Fruit fly (Drosophila melanogaster): ENCODE data around the gene Nepl17.

Gene Nepl17

DNA sequence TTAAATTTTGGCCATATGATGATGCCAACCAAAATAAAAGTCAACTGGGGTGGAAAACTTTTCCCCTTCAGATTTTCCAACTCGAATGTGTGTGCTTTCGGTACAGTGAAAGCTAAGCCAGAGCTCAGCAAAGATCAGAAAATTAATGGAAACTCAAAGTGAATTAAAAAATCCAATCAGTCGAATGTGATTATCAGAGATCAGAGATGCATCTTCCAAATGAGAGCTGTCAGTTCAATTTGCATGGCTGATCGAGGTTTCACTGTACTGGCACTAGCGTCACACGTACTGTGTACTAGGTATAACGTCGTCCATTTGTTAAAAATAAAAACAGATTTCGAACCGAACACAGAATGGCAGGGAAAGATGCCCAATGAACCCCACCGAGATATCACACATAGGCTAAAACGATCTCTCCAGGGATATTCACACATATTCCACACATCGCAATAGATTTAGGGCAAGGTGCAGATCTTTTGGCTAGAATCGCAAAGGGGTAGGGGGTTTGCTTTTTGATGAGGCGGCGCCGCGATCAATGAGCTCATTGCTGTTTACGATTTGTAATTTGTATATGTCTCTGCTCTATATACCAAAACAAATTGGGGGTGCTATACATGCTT is 32.2 kb downstream of the Nepl17 start (continued):
- TF ChIP-seq her (GFP tag; optimal IDR thresholded peaks at IDR 0.05): peak; percentile 82
- peak; percentile 21 for TF ChIP-seq CG15514 (GFP tag; optimal IDR thresholded peaks at IDR 0.05)
- TF ChIP-seq sqz (GFP tag; optimal IDR thresholded peaks at IDR 0.05): no peak
- TF ChIP-seq CG11398 (GFP tag; optimal IDR thresholded peaks at IDR 0.05): peak; percentile 73
- peak; percentile 86 for TF ChIP-seq CHES-1-like (GFP tag; optimal IDR thresholded peaks at IDR 0.05)
- TF ChIP-seq CG16813 (GFP tag; IDR thresholded peaks at IDR 0.05; ENCODE audit: partially characterized antibody): no peak
- TF ChIP-seq ssp (GFP tag; IDR thresholded peaks at IDR 0.05): peak; percentile 63
- peak; percentile 77 for TF ChIP-seq CG2678 (tag; optimal IDR thresholded peaks at IDR 0.05)
- peak; percentile 68 for TF ChIP-seq CG17359 (tag; optimal IDR thresholded peaks at IDR 0.05)
- TF ChIP-seq crol (GFP tag; IDR thresholded peaks at IDR 0.05): no peak
- peak; percentile 68 for TF ChIP-seq pum (GFP tag; optimal IDR thresholded peaks at IDR 0.05)
- peak; percentile 96 for TF ChIP-seq grau (tag; optimal IDR thresholded peaks at IDR 0.05)
- TF ChIP-seq CG2889 (GFP tag; IDR thresholded peaks at IDR 0.05): peak; percentile 88
- no peak for TF ChIP-seq kah (GFP tag; optimal IDR thresholded peaks at IDR 0.05)
- TF ChIP-seq NC2β (GFP tag; optimal IDR thresholded peaks at IDR 0.05): peak; percentile 58
- no peak for TF ChIP-seq fd64A (GFP tag; optimal IDR thresholded peaks at IDR 0.05)
- TF ChIP-seq CG10274 (GFP tag; optimal IDR thresholded peaks at IDR 0.05): peak; percentile 33
- no peak for TF ChIP-seq HLH4C (GFP tag; IDR thresholded peaks at IDR 0.05; ENCODE audit: partially characterized antibody)
- no peak for TF ChIP-seq CG30020 (tag; optimal IDR thresholded peaks at IDR 0.05)
- no peak for TF ChIP-seq Spps (tag; optimal IDR thresholded peaks at IDR 0.05)
- TF ChIP-seq HLH3B (GFP tag; IDR thresholded peaks at IDR 0.05): peak; percentile 84
- peak; percentile 77 for TF ChIP-seq Awh (GFP tag; IDR thresholded peaks at IDR 0.05)
- TF ChIP-seq HLHmδ (GFP tag; optimal IDR thresholded peaks at IDR 0.05): no peak
- peak; percentile 73 for TF ChIP-seq az2 (GFP tag; optimal IDR thresholded peaks at IDR 0.05)
- TF ChIP-seq H15 (GFP tag; IDR thresholded peaks at IDR 0.05): peak; percentile 78
- peak; percentile 90 for TF ChIP-seq zfh2 (GFP tag; optimal IDR thresholded peaks at IDR 0.05)
- TF ChIP-seq Ssrp (tag; optimal IDR thresholded peaks at IDR 0.05): peak; percentile 61
- peak; percentile 48 for TF ChIP-seq CG4424 (GFP tag; optimal IDR thresholded peaks at IDR 0.05)
- peak in 1 of 3 experiments; percentile 4 for TF ChIP-seq lola (GFP tag; optimal IDR thresholded peaks at IDR 0.05)
- no peak for TF ChIP-seq amos (GFP tag; IDR thresholded peaks at IDR 0.05; ENCODE audit: partially characterized antibody)
- peak; percentile 75 for TF ChIP-seq stc (GFP tag; IDR thresholded peaks at IDR 0.05)
- TF ChIP-seq CG7745 (tag; optimal IDR thresholded peaks at IDR 0.05): no peak
- peak; percentile 79 for TF ChIP-seq chn (GFP tag; optimal IDR thresholded peaks at IDR 0.05)
- peak; percentile 58 for TF ChIP-seq CG1233 (GFP tag; optimal IDR thresholded peaks at IDR 0.05)
- no peak for TF ChIP-seq CG10959 (GFP tag; IDR thresholded peaks at IDR 0.05)
- TF ChIP-seq CG7271 (tag; optimal IDR thresholded peaks at IDR 0.05): no peak
- peak; percentile 74 for TF ChIP-seq Side (GFP tag; optimal IDR thresholded peaks at IDR 0.05)
- peak; percentile 79; the same call in 1 of the 2 replicates for TF ChIP-seq wdn (GFP tag; IDR thresholded peaks at IDR 0.05)
- peak; percentile 71 for TF ChIP-seq HmgZ (tag; optimal IDR thresholded peaks at IDR 0.05)
- TF ChIP-seq CG6683 (GFP tag; optimal IDR thresholded peaks at IDR 0.05): no peak
- TF ChIP-seq dmrt11E (tag; optimal IDR thresholded peaks at IDR 0.05): no peak
- TF ChIP-seq Stat92E (GFP tag; optimal IDR thresholded peaks at IDR 0.05): no peak
- peak; percentile 63 for TF ChIP-seq Myb (GFP tag; optimal IDR thresholded peaks at IDR 0.05)
- no peak for TF ChIP-seq CG10565 (GFP tag; optimal IDR thresholded peaks at IDR 0.05)
- TF ChIP-seq CG7928 (GFP tag; optimal IDR thresholded peaks at IDR 0.05): no peak
- TF ChIP-seq CG1603 (tag; optimal IDR thresholded peaks at IDR 0.05): peak; percentile 84
- no peak for TF ChIP-seq CG4360 (GFP tag; IDR thresholded peaks at IDR 0.05)
- TF ChIP-seq lab (GFP tag; optimal IDR thresholded peaks at IDR 0.05): peak; percentile 74
- peak; percentile 76 for TF ChIP-seq Rx (GFP tag; IDR thresholded peaks at IDR 0.05)
